Fruit fly (Drosophila melanogaster): ENCODE results near the gene CG13999.

Gene CG13999

DNA sequence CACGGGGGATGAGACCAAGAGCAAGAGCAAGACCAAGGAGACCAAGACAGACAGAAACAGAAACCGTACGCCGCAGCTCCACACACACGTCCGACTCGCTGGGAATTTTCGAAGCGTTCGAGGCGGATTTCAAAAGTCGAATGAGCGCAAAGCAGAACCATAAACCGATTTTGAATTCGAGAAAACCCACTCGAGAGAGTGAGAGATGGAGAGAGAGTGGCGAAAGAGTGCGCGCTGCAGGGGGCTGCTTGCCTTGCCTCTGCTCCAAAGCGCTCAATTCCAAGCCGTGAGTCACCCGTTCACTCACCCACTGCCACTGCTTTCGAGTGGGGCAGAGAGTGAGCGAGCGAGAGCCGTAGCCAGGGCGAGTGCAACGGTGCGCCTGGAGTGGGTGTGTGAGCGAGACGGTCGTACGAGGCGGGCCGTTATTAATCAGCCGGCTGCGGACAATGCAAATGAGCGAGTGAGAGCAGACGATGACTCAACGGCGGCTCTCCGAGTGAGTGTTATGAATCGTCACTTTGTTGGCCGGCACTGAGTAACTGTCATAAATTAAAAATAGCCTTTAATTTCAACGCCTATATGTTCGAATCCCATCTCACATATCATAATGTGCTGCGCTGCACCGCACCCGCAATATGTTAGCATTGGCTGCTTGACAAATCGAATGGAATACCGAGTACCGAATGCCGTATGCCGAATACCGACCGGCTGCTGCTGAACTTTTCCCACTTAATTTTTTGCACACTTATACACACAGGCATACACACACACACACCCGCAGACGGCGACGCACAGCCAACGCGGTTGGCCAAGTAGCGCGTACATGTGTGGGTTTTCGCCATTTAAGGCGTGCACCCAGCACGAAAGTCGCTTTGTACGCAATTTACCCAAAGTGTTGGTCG, 23.9 kb upstream of the CG13999 start (continued):
- peak; percentile 51 for TF ChIP-seq B-H2 (GFP tag; optimal IDR thresholded peaks at IDR 0.05)
- TF ChIP-seq CG31224 (GFP tag; IDR thresholded peaks at IDR 0.05) = no peak
- no peak for TF ChIP-seq CG10654 (GFP tag; optimal IDR thresholded peaks at IDR 0.05)
- TF ChIP-seq B-H1 (GFP tag; IDR thresholded peaks at IDR 0.05) = no peak
- TF ChIP-seq ranshi (GFP tag; IDR thresholded peaks at IDR 0.05) = no peak
- TF ChIP-seq CG7963 (GFP tag; IDR thresholded peaks at IDR 0.05; ENCODE audit: partially characterized antibody) = no peak
- no peak for TF ChIP-seq ham (GFP tag; IDR thresholded peaks at IDR 0.05)
- TF ChIP-seq nerfin-1 (tag; optimal IDR thresholded peaks at IDR 0.05) = peak; percentile 32
- TF ChIP-seq Dip2 (GFP tag; IDR thresholded peaks at IDR 0.05) = no peak
- TF ChIP-seq Deaf1 (tag; optimal IDR thresholded peaks at IDR 0.05) = peak; percentile 51
- TF ChIP-seq Mrtf (GFP tag; IDR thresholded peaks at IDR 0.05) = no peak
- no peak for TF ChIP-seq CG12236 (GFP tag; optimal IDR thresholded peaks at IDR 0.05)
- TF ChIP-seq Camta (GFP tag; optimal IDR thresholded peaks at IDR 0.05) = no peak
- no peak for TF ChIP-seq CG18764 (GFP tag; optimal IDR thresholded peaks at IDR 0.05)
- no peak for TF ChIP-seq CG12155 (GFP tag; optimal IDR thresholded peaks at IDR 0.05)
- no peak for TF ChIP-seq peb (GFP tag; IDR thresholded peaks at IDR 0.05)
- TF ChIP-seq C15 (GFP tag; IDR thresholded peaks at IDR 0.05) = no peak
- TF ChIP-seq CG14965 (GFP tag; optimal IDR thresholded peaks at IDR 0.05; ENCODE audit: borderline replicate concordance) = no peak
- peak; percentile 91 for TF ChIP-seq pros (GFP tag; optimal IDR thresholded peaks at IDR 0.05)
- TF ChIP-seq Kr (GFP tag; optimal IDR thresholded peaks at IDR 0.05) = no peak
- peak; percentile 4 for TF ChIP-seq Blimp-1 (GFP tag; optimal IDR thresholded peaks at IDR 0.05)
- no peak for TF ChIP-seq CG10462 (GFP tag; optimal IDR thresholded peaks at IDR 0.05)
- no peak for TF ChIP-seq CG17361 (GFP tag; IDR thresholded peaks at IDR 0.05)
- TF ChIP-seq ac (GFP tag; optimal IDR thresholded peaks at IDR 0.05) = no peak
- TF ChIP-seq CG1647 (GFP tag; optimal IDR thresholded peaks at IDR 0.05) = no peak
- peak; percentile 34 for TF ChIP-seq CG3281 (GFP tag; optimal IDR thresholded peaks at IDR 0.05)
- peak; percentile 33 for TF ChIP-seq grau (tag; optimal IDR thresholded peaks at IDR 0.05)
- no peak for TF ChIP-seq Hr39 (optimal IDR thresholded peaks at IDR 0.05)
- TF ChIP-seq run (tag; optimal IDR thresholded peaks at IDR 0.05) = no peak
- TF ChIP-seq Hr51 (GFP tag; optimal IDR thresholded peaks at IDR 0.05) = peak in 1 of 2 experiments; percentile 7
- TF ChIP-seq Med (GFP tag) = peak; percentile 87
- no peak for TF ChIP-seq pb (GFP tag; optimal IDR thresholded peaks at IDR 0.05)
- no peak for TF ChIP-seq Adf1 (GFP tag; IDR thresholded peaks at IDR 0.05)
- no peak for TF ChIP-seq CoRest (tag; optimal IDR thresholded peaks at IDR 0.05)
- no peak for TF ChIP-seq CG4730 (GFP tag; IDR thresholded peaks at IDR 0.05)
- TF ChIP-seq CG13296 (GFP tag; optimal IDR thresholded peaks at IDR 0.05) = peak; percentile 53
- no peak for TF ChIP-seq CG4424 (GFP tag; optimal IDR thresholded peaks at IDR 0.05)
- no peak for TF ChIP-seq CG7556 (GFP tag; optimal IDR thresholded peaks at IDR 0.05)
- no peak for TF ChIP-seq CHES-1-like (GFP tag; optimal IDR thresholded peaks at IDR 0.05)
- TF ChIP-seq wek (GFP tag; optimal IDR thresholded peaks at IDR 0.05) = peak; percentile 57
- TF ChIP-seq CG11085 (GFP tag; IDR thresholded peaks at IDR 0.05) = no peak
- no peak for TF ChIP-seq pan (optimal IDR thresholded peaks at IDR 0.05)
- TF ChIP-seq pan (GFP tag; optimal IDR thresholded peaks at IDR 0.05 in 1 of 2, IDR thresholded peaks at IDR 0.05 in 1 of 2) = no peak
- no peak for TF ChIP-seq nerfin-2 (GFP tag; IDR thresholded peaks at IDR 0.05; ENCODE audit: partially characterized antibody)
- TF ChIP-seq CG9876 (GFP tag; optimal IDR thresholded peaks at IDR 0.05) = no peak
- no peak for TF ChIP-seq Atf3 (GFP tag; optimal IDR thresholded peaks at IDR 0.05)
- no peak for TF ChIP-seq crp (GFP tag; optimal IDR thresholded peaks at IDR 0.05)
- peak; percentile 98 for TF ChIP-seq kay (GFP tag; optimal IDR thresholded peaks at IDR 0.05)
- no peak for TF ChIP-seq ind (GFP tag; optimal IDR thresholded peaks at IDR 0.05)
- TF ChIP-seq fd3F (GFP tag; optimal IDR thresholded peaks at IDR 0.05) = no peak
